Fruit fly (Drosophila melanogaster): ENCODE data around the gene Mettl14.

Mettl14 gene

dm6 chr2L:8319858-8320525 lies 11.8 kb downstream of the Mettl14 start, which contains the start of the genes mtsh and strat (continued):
- peak; percentile 48; the same call in 1 of the 2 replicates for TF ChIP-seq ranshi (GFP tag; IDR thresholded peaks at IDR 0.05)
- TF ChIP-seq Hr51 (GFP tag; optimal IDR thresholded peaks at IDR 0.05): peak in 1 of 2 experiments; percentile 56
- TF ChIP-seq CG11504 (tag; optimal IDR thresholded peaks at IDR 0.05): no peak
- TF ChIP-seq CTCF (GFP tag; optimal IDR thresholded peaks at IDR 0.05): no peak
- TF ChIP-seq cato (GFP tag; optimal IDR thresholded peaks at IDR 0.05; ENCODE audit: borderline replicate concordance): peak; percentile 13
- TF ChIP-seq CG1792 (GFP tag; optimal IDR thresholded peaks at IDR 0.05): peak; percentile 51
- peak; percentile 18 for TF ChIP-seq CG30020 (tag; optimal IDR thresholded peaks at IDR 0.05)
- TF ChIP-seq salm (tag; optimal IDR thresholded peaks at IDR 0.05): no peak
- no peak for TF ChIP-seq crol (GFP tag; IDR thresholded peaks at IDR 0.05)
- peak; percentile 62 for TF ChIP-seq Scr (GFP tag; IDR thresholded peaks at IDR 0.05; ENCODE audit: partially characterized antibody)
- TF ChIP-seq CG7745 (tag; optimal IDR thresholded peaks at IDR 0.05): no peak
- TF ChIP-seq zfh2 (GFP tag; optimal IDR thresholded peaks at IDR 0.05): peak; percentile 33
- TF ChIP-seq Lim3 (GFP tag; IDR thresholded peaks at IDR 0.05): no peak
- TF ChIP-seq CG34376 (GFP tag; optimal IDR thresholded peaks at IDR 0.05): peak; percentile 84
- TF ChIP-seq D (optimal IDR thresholded peaks at IDR 0.05): no peak
- TF ChIP-seq D (GFP tag; optimal IDR thresholded peaks at IDR 0.05): peak; percentile 53
- peak; percentile 51 for TF ChIP-seq Antp (GFP tag; optimal IDR thresholded peaks at IDR 0.05)
- TF ChIP-seq CG1529 (GFP tag; optimal IDR thresholded peaks at IDR 0.05): no peak
- TF ChIP-seq CG10565 (GFP tag; optimal IDR thresholded peaks at IDR 0.05): no peak
- TF ChIP-seq Pdp1 (GFP tag; optimal IDR thresholded peaks at IDR 0.05): peak in 1 of 2 experiments; percentile 8
- no peak for TF ChIP-seq D19A (tag; optimal IDR thresholded peaks at IDR 0.05)
- no peak for TF ChIP-seq CG1024 (GFP tag; IDR thresholded peaks at IDR 0.05)
- TF ChIP-seq CG3726 (GFP tag; IDR thresholded peaks at IDR 0.05): no peak
- TF ChIP-seq tna (GFP tag; IDR thresholded peaks at IDR 0.05; ENCODE audit: partially characterized antibody): peak; percentile 7; the same call in 1 of the 2 replicates
- TF ChIP-seq lov (optimal IDR thresholded peaks at IDR 0.05): no peak
- TF ChIP-seq lov (GFP tag; IDR thresholded peaks at IDR 0.05): peak; percentile 83; the same call in 2 of the 3 replicates
- TF ChIP-seq maf-S (GFP tag; optimal IDR thresholded peaks at IDR 0.05): peak; percentile 57
- peak; percentile 55 for TF ChIP-seq dm (GFP tag; optimal IDR thresholded peaks at IDR 0.05)
- no peak for TF ChIP-seq crc (GFP tag; optimal IDR thresholded peaks at IDR 0.05)
- peak; percentile 88; the same call in 3 of the 4 replicates for TF ChIP-seq chinmo (GFP tag; IDR thresholded peaks at IDR 0.05; ENCODE audit: partially characterized antibody)
- peak; percentile 7 for TF ChIP-seq ewg (GFP tag; optimal IDR thresholded peaks at IDR 0.05)
- no peak for TF ChIP-seq zf30C (GFP tag; optimal IDR thresholded peaks at IDR 0.05)
- peak; percentile 59 for TF ChIP-seq BEAF-32 (GFP tag; optimal IDR thresholded peaks at IDR 0.05)
- peak; percentile 63; the same call in 1 of the 3 replicates for TF ChIP-seq otp (GFP tag; IDR thresholded peaks at IDR 0.05)
- peak; percentile 95 for TF ChIP-seq Med (GFP tag)
- no peak for TF ChIP-seq CG11398 (GFP tag; optimal IDR thresholded peaks at IDR 0.05)
- peak in 1 of 3 experiments; percentile 19 for TF ChIP-seq lola (GFP tag; optimal IDR thresholded peaks at IDR 0.05)
- peak; percentile 81 for TF ChIP-seq CG6765 (GFP tag; optimal IDR thresholded peaks at IDR 0.05)
- TF ChIP-seq jigr1 (GFP tag; IDR thresholded peaks at IDR 0.05): no peak
- TF ChIP-seq Hr78 (GFP tag; optimal IDR thresholded peaks at IDR 0.05): no peak
- no peak for TF ChIP-seq CG9932 (GFP tag; IDR thresholded peaks at IDR 0.05)
- peak; percentile 64 for TF ChIP-seq CG31365 (tag; optimal IDR thresholded peaks at IDR 0.05)
- no peak for TF ChIP-seq CG7357 (GFP tag; IDR thresholded peaks at IDR 0.05)
- no peak for TF ChIP-seq ap (GFP tag; IDR thresholded peaks at IDR 0.05)
- TF ChIP-seq CG12391 (tag; optimal IDR thresholded peaks at IDR 0.05): peak; percentile 56
- peak; percentile 40 for TF ChIP-seq gcm (GFP tag; optimal IDR thresholded peaks at IDR 0.05)
- no peak for TF ChIP-seq psq (GFP tag; optimal IDR thresholded peaks at IDR 0.05)
- peak; percentile 72 for TF ChIP-seq Side (GFP tag; optimal IDR thresholded peaks at IDR 0.05)
- peak; percentile 6 for TF ChIP-seq CG2875 (GFP tag; optimal IDR thresholded peaks at IDR 0.05)
